Worm (Caenorhabditis elegans) whole organism, L2 larva: ENCODE results near the gene glrx-5.

Source experiments
- C34F6.9 ChIP-seq: fragments of 150-350 bp; optimal IDR thresholded peaks from 2 replicates; lab custom pipeline; 2014; ENCODE audit warnings: missing biosample characterization, missing genetic modification characterization
- F13H6.1 ChIP-seq: sonication (generic microtip); optimal IDR thresholded peaks from 2 replicates; lab custom pipeline; 2016; ENCODE audit warnings: missing genetic modification characterization, missing compliant biosample characterization
- R02D3.7 ChIP-seq: fragments of 150-350 bp; optimal IDR thresholded peaks from 2 replicates; lab custom pipeline; 2014; ENCODE audit warnings: missing biosample characterization, missing genetic modification characterization
- Y55F3AM.14 ChIP-seq: fragments of 200-800 bp; sonication (Bioruptor generic); optimal IDR thresholded peaks from 2 replicates; lab custom pipeline; 2018; ENCODE audit warnings: mild to moderate bottlenecking, missing genetic modification characterization, missing compliant biosample characterization
- ZK546.5 ChIP-seq: sonication (generic microtip); optimal IDR thresholded peaks from 2 replicates; lab custom pipeline; 2017; ENCODE audit warnings: missing biosample characterization, missing genetic modification characterization
- alr-1 ChIP-seq: fragments of 150-350 bp; optimal IDR thresholded peaks from 2 replicates; lab custom pipeline; 2014; ENCODE audit warnings: missing biosample characterization, missing genetic modification characterization
- aly-2 ChIP-seq: fragments of 150-350 bp; optimal IDR thresholded peaks from 2 replicates; lab custom pipeline; 2014; ENCODE audit warnings: missing biosample characterization, missing genetic modification characterization
- ama-1 ChIP-seq: fragments of 150-350 bp; optimal IDR thresholded peaks from 2 replicates; lab custom pipeline; 2018; ENCODE audit warnings: inconsistent platforms
- blmp-1 ChIP-seq: sonication (generic microtip); optimal IDR thresholded peaks from 2 replicates; lab custom pipeline; 2017; ENCODE audit warnings: missing genetic modification characterization, mild to moderate bottlenecking, missing compliant biosample characterization, antibody characterized with exemption, moderate library complexity; ENCODE audit not compliant: insufficient read depth
- ceh-16 ChIP-seq: fragments of 150-350 bp; optimal IDR thresholded peaks from 2 replicates; lab custom pipeline; 2014; ENCODE audit warnings: missing biosample characterization, missing genetic modification characterization
- ceh-82 ChIP-seq: fragments of 150-350 bp; optimal IDR thresholded peaks from 2 replicates; lab custom pipeline; 2014; ENCODE audit warnings: missing biosample characterization, missing genetic modification characterization
- crh-2 ChIP-seq: sonication (generic microtip); optimal IDR thresholded peaks from 2 replicates; lab custom pipeline; 2017; ENCODE audit warnings: missing biosample characterization, missing genetic modification characterization
- dmd-4 ChIP-seq: sonication (generic microtip); optimal IDR thresholded peaks from 2 replicates; lab custom pipeline; 2017; ENCODE audit warnings: missing biosample characterization, missing genetic modification characterization
- egl-27 ChIP-seq: sonication (generic microtip); optimal IDR thresholded peaks from 3 replicates; lab custom pipeline; 2017; ENCODE audit warnings: missing biosample characterization, missing genetic modification reagents, missing genetic modification characterization
- elt-1 ChIP-seq: fragments of 150-350 bp; optimal IDR thresholded peaks from 2 replicates; lab custom pipeline; 2014; ENCODE audit warnings: missing biosample characterization, missing genetic modification characterization
- elt-3 ChIP-seq: sonication (generic microtip); optimal IDR thresholded peaks from 2 replicates; lab custom pipeline; 2017; ENCODE audit warnings: missing biosample characterization, missing genetic modification characterization
- fos-1 ChIP-seq: fragments of 150-350 bp; optimal IDR thresholded peaks from 2 replicates; lab custom pipeline; 2014; ENCODE audit warnings: missing biosample characterization, missing genetic modification characterization
- gmeb-1 ChIP-seq: fragments of 150-350 bp; optimal IDR thresholded peaks from 2 replicates; lab custom pipeline; 2014; ENCODE audit warnings: missing biosample characterization, missing genetic modification characterization
- lin-11 ChIP-seq: fragments of 150-350 bp; sonication (generic microtip); optimal IDR thresholded peaks from 2 replicates; lab custom pipeline; 2014; ENCODE audit warnings: missing biosample characterization, missing genetic modification characterization, inconsistent platforms, mixed read lengths
- lin-13 ChIP-seq: fragments of 150-350 bp; optimal IDR thresholded peaks from 2 replicates; lab custom pipeline; 2014; ENCODE audit warnings: missing biosample characterization, missing genetic modification reagents, missing genetic modification characterization
- lin-39 ChIP-seq: fragments of 150-350 bp; optimal IDR thresholded peaks from 2 replicates; lab custom pipeline; 2014; ENCODE audit warnings: missing biosample characterization, missing genetic modification reagents, missing genetic modification characterization
- lsy-2 ChIP-seq, 2 experiments: fragments of 150-350 bp in 1 of 2; sonication (generic microtip) in 1 of 2; optimal IDR thresholded peaks; 2 replicates each; lab custom pipeline; 2014 to 2017; ENCODE audit warnings: missing biosample characterization in 2 of 2, missing genetic modification characterization in 2 of 2
- mab-5 ChIP-seq: fragments of 150-350 bp; optimal IDR thresholded peaks from 2 replicates; lab custom pipeline; 2014; ENCODE audit warnings: missing biosample characterization, missing genetic modification characterization
- mbf-1 ChIP-seq: sonication (generic microtip); optimal IDR thresholded peaks from 2 replicates; lab custom pipeline; 2017; ENCODE audit warnings: missing biosample characterization, missing genetic modification characterization
- mdl-1 ChIP-seq, 2 experiments: fragments of 150-350 bp in 1 of 2; sonication (generic microtip) in 1 of 2; optimal IDR thresholded peaks; 2 replicates each; lab custom pipeline; 2017; ENCODE audit warnings: missing biosample characterization in 2 of 2, missing genetic modification characterization in 2 of 2
- nhr-10 ChIP-seq: sonication (generic microtip); optimal IDR thresholded peaks from 2 replicates; lab custom pipeline; 2017; ENCODE audit warnings: missing biosample characterization, missing genetic modification characterization
- nhr-11 ChIP-seq: fragments of 150-350 bp; optimal IDR thresholded peaks from 2 replicates; lab custom pipeline; 2014; ENCODE audit warnings: missing biosample characterization, missing genetic modification characterization
- nhr-12 ChIP-seq: fragments of 150-350 bp; optimal IDR thresholded peaks from 2 replicates; lab custom pipeline; 2014; ENCODE audit warnings: missing biosample characterization, missing genetic modification characterization
- nhr-129 ChIP-seq: fragments of 150-350 bp; optimal IDR thresholded peaks from 2 replicates; lab custom pipeline; 2014; ENCODE audit warnings: missing biosample characterization, missing genetic modification characterization
- nhr-21 ChIP-seq: fragments of 150-350 bp; optimal IDR thresholded peaks from 2 replicates; lab custom pipeline; 2014; ENCODE audit warnings: missing biosample characterization, missing genetic modification characterization
- nhr-23 ChIP-seq: fragments of 150-350 bp; optimal IDR thresholded peaks from 2 replicates; lab custom pipeline; 2014; ENCODE audit warnings: missing biosample characterization, missing genetic modification reagents, missing genetic modification characterization
- nhr-237 ChIP-seq: fragments of 150-350 bp; optimal IDR thresholded peaks from 2 replicates; lab custom pipeline; 2014; ENCODE audit warnings: missing biosample characterization, missing genetic modification characterization
- nhr-25 ChIP-seq: fragments of 150-350 bp; sonication (generic microtip); optimal IDR thresholded peaks from 3 replicates; lab custom pipeline; 2014; ENCODE audit warnings: missing biosample characterization, missing genetic modification characterization
- nhr-6 ChIP-seq: fragments of 150-350 bp; optimal IDR thresholded peaks from 2 replicates; lab custom pipeline; 2014; ENCODE audit warnings: missing biosample characterization, missing genetic modification characterization
- nhr-77 ChIP-seq: fragments of 150-350 bp; optimal IDR thresholded peaks from 2 replicates; lab custom pipeline; 2014; ENCODE audit warnings: missing biosample characterization, missing genetic modification characterization
- peb-1 ChIP-seq: fragments of 150-350 bp; optimal IDR thresholded peaks from 2 replicates; lab custom pipeline; 2014; ENCODE audit warnings: missing biosample characterization, missing genetic modification characterization
- sem-4 ChIP-seq: fragments of 150-350 bp; optimal IDR thresholded peaks from 2 replicates; lab custom pipeline; 2014; ENCODE audit warnings: missing biosample characterization, missing genetic modification reagents, missing genetic modification characterization
- skn-1 ChIP-seq: sonication (generic microtip); optimal IDR thresholded peaks from 2 replicates; lab custom pipeline; 2017; ENCODE audit warnings: missing biosample characterization, missing genetic modification characterization
- sma-3 ChIP-seq: sonication (generic microtip); optimal IDR thresholded peaks from 2 replicates; lab custom pipeline; 2016; ENCODE audit warnings: missing genetic modification reagents, missing genetic modification characterization, missing compliant biosample characterization
- sma-9 ChIP-seq, 2 experiments: fragments of 150-350 bp in 1 of 2; sonication (generic microtip) in 1 of 2; optimal IDR thresholded peaks; 2 replicates each; lab custom pipeline; 2014 to 2016; ENCODE audit warnings: missing genetic modification characterization in 2 of 2, mild to moderate bottlenecking in 1 of 2, missing biosample characterization in 1 of 2, missing compliant biosample characterization in 1 of 2, missing genetic modification reagents in 1 of 2, moderate library complexity in 1 of 2
- snpc-4 ChIP-seq: fragments of 150-350 bp; optimal IDR thresholded peaks from 2 replicates; lab custom pipeline; 2014; ENCODE audit warnings: missing biosample characterization, missing genetic modification characterization
- unc-39 ChIP-seq: fragments of 150-350 bp; optimal IDR thresholded peaks from 2 replicates; lab custom pipeline; 2014; ENCODE audit warnings: missing biosample characterization, missing genetic modification characterization
- unc-55 ChIP-seq: fragments of 150-350 bp; sonication (generic microtip); optimal IDR thresholded peaks from 3 replicates; lab custom pipeline; 2014; ENCODE audit warnings: missing biosample characterization, missing genetic modification reagents, missing genetic modification characterization
- unc-62 ChIP-seq: fragments of 150-350 bp; optimal IDR thresholded peaks from 2 replicates; lab custom pipeline; 2014; ENCODE audit warnings: missing biosample characterization, missing genetic modification reagents, missing genetic modification characterization
- zag-1 ChIP-seq: fragments of 150-350 bp; optimal IDR thresholded peaks from 2 replicates; lab custom pipeline; 2014; ENCODE audit warnings: missing biosample characterization, missing genetic modification characterization
- ztf-1 ChIP-seq: fragments of 200-800 bp; sonication (Bioruptor generic); conservative IDR thresholded peaks from 2 replicates; pipeline ENCODE4 v1.3.6; 2022; ENCODE audit warnings: missing genetic modification characterization, missing compliant biosample characterization
- ztf-11 ChIP-seq: sonication (generic microtip); optimal IDR thresholded peaks from 2 replicates; lab custom pipeline; 2017; ENCODE audit warnings: missing biosample characterization, missing genetic modification characterization
- ztf-4 ChIP-seq: fragments of 150-350 bp; optimal IDR thresholded peaks from 2 replicates; lab custom pipeline; 2014; ENCODE audit warnings: missing biosample characterization, missing genetic modification characterization

The glrx-5 gene

ce11 chrIII:12344940-12345339 lies 28.7 kb downstream of the glrx-5 start:
- TF ChIP-seq R02D3.7 (no peak), nhr-6 (no peak), ztf-11 (no peak), lsy-2 (tag; optimal IDR thresholded peaks at IDR 0.05; lab: Kevin White, UChicago) (peak in 1 of 2 experiments; percentile 53), gmeb-1 (no peak)

- TF ChIP-seq nhr-77 (tag; lab: Kevin White, UChicago) (no peak), ceh-82 (tag; lab: Kevin White, UChicago) (no peak), nhr-11 (tag; lab: Kevin White, UChicago) (no peak), crh-2 (tag; lab: Kevin White, UChicago) (peak; percentile 64), ZK546.5 (tag; lab: Kevin White, UChicago) (no peak), blmp-1 (tag; lab: Kevin White, UChicago) (peak; percentile 63), nhr-237 (no peak), nhr-21 (tag; lab: Kevin White, UChicago) (peak; percentile 22), elt-3 (no peak), zag-1 (peak; percentile 4), mdl-1 (tag; optimal IDR thresholded peaks at IDR 0.05; lab: Kevin White, UChicago) (no peak), egl-27 (tag; lab: Kevin White, UChicago) (peak; percentile 70), lsy-2 (tag; optimal IDR thresholded peaks at IDR 0.05; lab: Kevin White, UChicago) (peak; percentile 47 to 73), ama-1 (lab: Kevin White, UChicago) (no peak), R02D3.7 (no peak), ztf-4 (tag; lab: Kevin White, UChicago) (no peak), alr-1 (tag; lab: Kevin White, UChicago) (no peak), aly-2 (tag; lab: Kevin White, UChicago) (no peak), lin-11 (tag; lab: Kevin White, UChicago) (no peak), gmeb-1 (peak; percentile 67), fos-1 (tag; lab: Kevin White, UChicago) (peak; percentile 94), nhr-25 (peak; percentile 76), snpc-4 (tag; lab: Kevin White, UChicago) (peak; percentile 53), nhr-12 (tag; lab: Kevin White, UChicago) (no peak), unc-62 (GFP tag; lab: Kevin White, UChicago) (no peak), C34F6.9 (peak; percentile 81), sem-4 (tag; lab: Kevin White, UChicago) (peak; percentile 83), mab-5 (no peak), ztf-1 (no peak), skn-1 (tag; lab: Kevin White, UChicago) (no peak), ceh-16 (tag; lab: Kevin White, UChicago) (no peak), lin-39 (tag; lab: Kevin White, UChicago) (no peak), nhr-129 (tag; lab: Kevin White, UChicago) (peak; percentile 91), nhr-6 (no peak), Y55F3AM.14 (GFP tag; lab: Kevin White, UChicago) (no peak), lin-13 (GFP tag; lab: Kevin White, UChicago) (peak; percentile 35), nhr-23 (tag; lab: Kevin White, UChicago) (no peak), sma-3 (GFP tag; lab: Kevin White, UChicago) (peak; percentile 73), unc-39 (no peak), sma-9 (GFP tag; optimal IDR thresholded peaks at IDR 0.05; lab: Kevin White, UChicago) (peak; percentile 77), sma-9 (tag; optimal IDR thresholded peaks at IDR 0.05; lab: Kevin White, UChicago) (no peak), elt-1 (no peak), unc-55 (GFP tag; lab: Kevin White, UChicago) (peak; percentile 63), ztf-11 (no peak), mbf-1 (no peak), dmd-4 (tag; lab: Kevin White, UChicago) (no peak), peb-1 (no peak), nhr-10 (tag; lab: Kevin White, UChicago) (no peak), F13H6.1 (peak; percentile 80)
Measured at ce11 chrIII:12335400-12335994, 38.2 kb downstream of the glrx-5 start.
